Fruit fly (Drosophila melanogaster) whole organism: ENCODE results near the gene slx1.

ENCODE experiments used
- CG8478 ChIP-seq: fragments of >200 bp; optimal IDR thresholded peaks from 2 replicates; lab custom pipeline; 2018; ENCODE audit warnings: inconsistent platforms
- Dll ChIP-seq: fragments of >200 bp; optimal IDR thresholded peaks from 2 replicates; lab custom pipeline; 2017
- psq ChIP-seq: fragments of >200 bp; optimal IDR thresholded peaks from 2 replicates; lab custom pipeline; 2017
- usp ChIP-seq: fragments of >200 bp; optimal IDR thresholded peaks from 2 replicates; lab custom pipeline; 2017; ENCODE audit warnings: missing biosample characterization, missing genetic modification characterization, mixed read lengths

- TF ChIP-seq Dll (lab: Kevin White, UChicago), result no peak
- TF ChIP-seq usp (GFP tag; lab: Kevin White, UChicago), result no peak
- TF ChIP-seq psq, result no peak
- no peak for TF ChIP-seq CG8478 (lab: Kevin White, UChicago)
Measured at dm6 chr3R:4661640-4662039, 19.9 kb downstream of the slx1 start.
